Worm (Caenorhabditis elegans) whole organism, L1 larva: ENCODE data around the gene F27E5.7.

Experiments used
- egl-27 ChIP-seq, 2 experiments: fragments of 150-350 bp in 1 of 2; sonication (generic microtip); optimal IDR thresholded peaks; 3 replicates each; lab custom pipeline; 2017 to 2018; ENCODE audit warnings: missing biosample characterization in 2 of 2, missing genetic modification characterization in 2 of 2, missing genetic modification reagents in 2 of 2
- hlh-4 ChIP-seq: sonication (generic microtip); optimal IDR thresholded peaks from 2 replicates; lab custom pipeline; 2016; ENCODE audit warnings: mild to moderate bottlenecking, missing genetic modification characterization, missing compliant biosample characterization
- jun-1 ChIP-seq: fragments of 150-350 bp; optimal IDR thresholded peaks from 2 replicates; lab custom pipeline; 2014; ENCODE audit warnings: missing biosample characterization, missing genetic modification reagents, missing genetic modification characterization
- lin-13 ChIP-seq: fragments of 150-350 bp; optimal IDR thresholded peaks from 2 replicates; lab custom pipeline; 2014; ENCODE audit warnings: missing biosample characterization, missing genetic modification reagents, missing genetic modification characterization
- nhr-76 ChIP-seq: sonication (generic microtip); optimal IDR thresholded peaks from 2 replicates; lab custom pipeline; 2017; ENCODE audit warnings: missing biosample characterization, missing genetic modification characterization
- rnt-1 ChIP-seq: sonication (generic microtip); optimal IDR thresholded peaks from 2 replicates; lab custom pipeline; 2016; ENCODE audit warnings: mild to moderate bottlenecking, missing genetic modification characterization, moderate library complexity, missing compliant biosample characterization
- ztf-4 ChIP-seq: fragments of 150-350 bp; optimal IDR thresholded peaks from 2 replicates; lab custom pipeline; 2014; ENCODE audit warnings: missing biosample characterization, missing genetic modification characterization

DNA sequence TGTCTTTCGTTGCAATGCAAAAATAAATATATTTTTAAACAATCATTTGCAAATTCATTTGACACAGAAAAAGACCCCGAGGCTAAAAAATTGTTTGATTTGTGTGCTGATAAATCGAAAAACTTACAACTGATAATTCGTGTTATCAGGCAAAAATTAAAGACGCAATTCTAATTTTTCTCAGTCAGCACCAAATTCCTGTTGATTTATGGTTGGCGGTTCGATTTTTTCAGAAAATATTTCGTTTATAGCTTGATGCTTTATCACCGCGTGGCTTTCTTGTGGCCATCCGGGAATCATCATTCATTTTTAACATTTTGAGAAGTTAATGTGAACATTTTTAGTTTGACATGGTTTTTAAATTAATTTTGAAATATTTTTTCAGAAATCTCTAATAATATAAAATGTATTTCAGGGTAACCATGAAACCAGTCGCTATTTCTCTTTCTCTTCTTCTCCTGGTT lies 16.6 kb downstream of the F27E5.7 start, which contains the start of gene asah-2:
- TF ChIP-seq hlh-4 (tag; lab: Kevin White, UChicago) (no peak), rnt-1 (tag; lab: Kevin White, UChicago) (no peak), lin-13 (GFP tag; lab: Kevin White, UChicago) (no peak), ztf-4 (no peak), egl-27 (tag; optimal IDR thresholded peaks at IDR 0.05; lab: Kevin White, UChicago) (no peak), nhr-76 (no peak), jun-1 (tag; lab: Kevin White, UChicago) (no peak)
